Fruit fly (Drosophila melanogaster): ENCODE measurements around the gene CG3662.

DNA sequence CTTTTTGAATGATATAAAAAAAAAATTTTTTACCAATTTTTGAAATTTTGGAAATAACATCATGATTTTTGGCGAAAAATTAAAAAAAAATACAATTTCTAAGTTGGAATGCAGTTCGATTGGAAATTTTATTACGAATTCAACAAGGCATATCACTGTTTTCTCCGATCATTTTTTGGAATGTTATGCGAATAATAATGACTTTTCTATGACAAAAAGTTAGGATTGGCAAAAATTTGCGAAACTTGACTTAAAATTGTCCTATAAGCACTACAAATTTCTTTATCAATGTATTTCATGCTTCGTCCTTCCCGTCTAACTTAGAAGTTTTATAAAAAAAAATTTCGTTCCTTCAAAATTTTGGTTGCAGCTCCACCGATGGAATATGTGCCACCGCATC lies 37.1 kb upstream of the CG3662 start, which contains the start of gene CG3544:
- TF ChIP-seq psq (optimal IDR thresholded peaks at IDR 0.05) (no peak), insv (optimal IDR thresholded peaks at IDR 0.05) (no peak)

Data from Kc167 (cell line).